Fruit fly (Drosophila melanogaster) Kc167 (cell line): ENCODE data around the gene GstZ2.

Experiments
- Myc ChIP-seq: fragments of >200 bp; optimal IDR thresholded peaks from 2 replicates; lab custom pipeline; 2017; ENCODE audit warnings: missing external identifiers
- Sin3A ChIP-seq: fragments of >200 bp; optimal IDR thresholded peaks from 2 replicates; lab custom pipeline; 2018; ENCODE audit warnings: missing external identifiers
- h ChIP-seq: fragments of >200 bp; optimal IDR thresholded peaks from 3 replicates; lab custom pipeline; 2018; ENCODE audit warnings: missing external identifiers
- insv ChIP-seq: fragments of >200 bp; optimal IDR thresholded peaks from 3 replicates; lab custom pipeline; 2018; ENCODE audit warnings: missing external identifiers
- psq ChIP-seq: fragments of >200 bp; optimal IDR thresholded peaks from 2 replicates; lab custom pipeline; 2017; ENCODE audit warnings: missing external identifiers
- ttk ChIP-seq: sonication (Bioruptor generic); optimal IDR thresholded peaks from 2 replicates; lab custom pipeline; 2017; ENCODE audit warnings: missing external identifiers

Gene GstZ2

dm6 chr3R:9448320-9448719 is 12.1 kb downstream of the GstZ2 start:
- TF ChIP-seq Myc (no peak), Sin3A (lab: Kevin White, UChicago) (no peak), ttk (lab: Kevin White, UChicago) (no peak), psq (no peak), insv (lab: Kevin White, UChicago) (no peak), h (no peak)

- TF ChIP-seq ttk (lab: Kevin White, UChicago) (no peak), psq (no peak), insv (lab: Kevin White, UChicago) (no peak), h (no peak), Sin3A (lab: Kevin White, UChicago) (no peak), Myc (no peak)
Observed at dm6 chr3R:9441996-9442395, 18.5 kb downstream of the GstZ2 start.

DNA sequence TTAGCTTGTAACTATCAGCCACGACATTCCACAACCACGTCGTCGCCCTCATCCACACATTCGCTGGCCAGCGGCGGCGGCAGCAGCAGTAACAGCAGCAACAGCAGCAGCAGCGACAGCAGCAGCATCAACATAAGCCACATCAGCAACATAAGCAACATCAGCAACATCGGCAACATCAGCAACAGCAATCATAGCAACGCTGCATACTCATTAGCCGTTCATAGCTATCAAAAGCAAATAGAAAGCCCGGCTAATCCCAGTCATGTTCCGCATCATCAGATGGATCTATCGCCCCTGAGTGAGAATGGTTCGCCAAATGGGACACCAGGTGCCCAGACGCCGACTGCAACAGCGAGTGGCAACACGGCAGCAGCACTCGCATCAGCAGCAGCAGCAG is 19.3 kb downstream of the GstZ2 start:
- no peak for TF ChIP-seq psq
- TF ChIP-seq ttk (lab: Kevin White, UChicago) = no peak
- no peak for TF ChIP-seq Sin3A (lab: Kevin White, UChicago)
- no peak for TF ChIP-seq h
- TF ChIP-seq Myc = no peak
- no peak for TF ChIP-seq insv (lab: Kevin White, UChicago)

DNA sequence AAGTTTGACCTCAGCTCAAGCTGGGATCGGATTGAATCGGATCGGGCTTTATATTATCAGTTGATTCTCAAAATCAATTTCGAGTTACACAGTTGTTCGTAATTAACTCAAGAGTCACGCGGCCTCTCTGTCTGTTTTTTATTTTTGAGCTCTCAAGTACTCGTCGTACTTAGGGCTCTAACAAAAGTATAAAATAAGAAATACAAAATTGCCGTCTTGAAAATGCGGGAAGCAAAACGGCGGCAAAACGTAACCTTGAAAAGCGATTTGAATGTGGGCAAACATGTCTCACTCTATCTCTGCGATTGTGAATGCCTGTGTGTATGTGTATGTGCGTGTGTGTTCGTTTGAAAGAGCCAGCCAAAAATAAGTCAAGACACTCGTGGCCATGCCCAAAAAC is 22.8 kb downstream of the GstZ2 start:
- TF ChIP-seq ttk (lab: Kevin White, UChicago) (no peak), insv (lab: Kevin White, UChicago) (no peak), Myc (no peak), psq (no peak), Sin3A (lab: Kevin White, UChicago) (no peak), h (no peak)

DNA sequence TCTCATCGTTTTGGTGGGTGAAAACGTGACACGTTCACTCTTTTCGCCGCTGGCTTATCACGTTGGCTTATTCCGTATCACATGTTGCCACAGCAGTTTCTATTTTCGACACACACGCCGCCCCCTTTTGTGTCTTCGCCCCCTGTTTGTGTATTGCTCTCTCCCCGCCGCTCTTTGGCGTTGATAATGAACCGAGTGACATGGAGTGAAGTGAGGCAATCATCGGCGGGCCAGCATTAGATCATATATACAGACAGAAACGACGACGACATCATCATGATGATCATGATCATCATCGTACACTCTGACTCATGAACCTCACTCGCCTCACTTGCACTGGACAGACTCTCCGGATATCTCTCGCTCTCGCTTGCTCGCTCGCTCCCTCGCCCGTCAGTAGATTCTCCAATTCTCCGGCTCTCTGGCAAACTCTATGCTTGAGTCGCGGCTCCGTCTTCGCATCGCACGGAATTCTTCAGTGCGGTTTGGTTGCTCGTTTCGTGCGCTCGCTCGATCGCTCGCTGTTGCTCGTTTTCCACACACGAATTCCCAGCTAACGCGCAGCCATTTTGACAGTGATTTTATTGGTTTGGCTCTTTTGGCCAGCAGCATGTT is 24.0 kb downstream of the GstZ2 start:
- no peak for TF ChIP-seq psq
- no peak for TF ChIP-seq Myc

DNA sequence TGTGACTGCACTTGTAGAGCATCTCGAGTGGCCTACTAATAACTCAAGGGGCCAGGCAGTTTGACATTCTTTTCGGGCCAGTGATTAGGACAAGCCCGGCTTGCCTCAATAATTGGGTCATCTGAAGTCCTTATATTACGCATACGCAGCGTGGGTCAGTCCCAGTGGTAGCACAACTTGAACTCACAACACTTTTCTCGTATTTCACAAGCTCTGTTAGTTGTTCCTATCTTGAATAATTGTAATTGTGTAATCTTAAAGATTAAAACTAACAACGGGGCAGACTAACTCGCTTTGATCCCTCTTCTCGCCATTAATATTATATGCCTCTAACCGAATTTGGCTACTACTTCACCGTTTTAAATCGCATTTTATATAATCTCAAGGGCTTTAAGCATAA is 24.6 kb downstream of the GstZ2 start:
- TF ChIP-seq Myc = no peak
- TF ChIP-seq h = no peak
- TF ChIP-seq ttk (lab: Kevin White, UChicago) = no peak
- TF ChIP-seq insv (lab: Kevin White, UChicago) = no peak
- TF ChIP-seq Sin3A (lab: Kevin White, UChicago) = no peak
- no peak for TF ChIP-seq psq

- TF ChIP-seq Sin3A (lab: Kevin White, UChicago) = no peak
- TF ChIP-seq insv (lab: Kevin White, UChicago) = no peak
- no peak for TF ChIP-seq ttk (lab: Kevin White, UChicago)
- no peak for TF ChIP-seq Myc
- TF ChIP-seq psq = no peak
- TF ChIP-seq h = no peak
Observed at dm6 chr3R:9434543-9435407, 25.7 kb downstream of the GstZ2 start.

- TF ChIP-seq Myc (no peak), h (no peak), psq (no peak), Sin3A (lab: Kevin White, UChicago) (no peak), ttk (lab: Kevin White, UChicago) (no peak), insv (lab: Kevin White, UChicago) (no peak)
Observed at dm6 chr3R:9433774-9434173, 26.7 kb downstream of the GstZ2 start.

DNA sequence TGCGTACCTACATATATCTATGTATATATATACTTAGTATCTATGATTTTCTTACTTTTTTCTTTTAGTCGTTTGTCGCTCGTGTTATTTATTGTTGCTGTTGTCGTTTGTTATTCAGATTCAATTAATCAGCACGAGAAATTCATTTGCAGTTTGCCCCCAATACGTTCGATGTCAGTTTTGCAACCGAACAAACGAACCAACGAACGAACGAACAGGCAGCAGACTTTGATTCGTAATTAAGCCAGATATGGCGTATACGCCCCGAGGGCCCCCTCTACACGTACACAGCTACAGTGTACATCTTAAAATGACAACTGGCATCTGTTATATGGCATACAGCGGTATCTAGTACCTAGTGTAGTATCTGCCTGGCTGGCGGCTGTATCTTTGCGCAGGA is 27.2 kb downstream of the GstZ2 start:
- TF ChIP-seq insv (lab: Kevin White, UChicago) (no peak), Sin3A (lab: Kevin White, UChicago) (no peak), h (no peak), psq (no peak), Myc (no peak), ttk (lab: Kevin White, UChicago) (no peak)

- TF ChIP-seq insv (lab: Kevin White, UChicago) (no peak), psq (no peak), Myc (no peak)
Observed at dm6 chr3R:9430344-9431253, 29.9 kb downstream of the GstZ2 start.

DNA sequence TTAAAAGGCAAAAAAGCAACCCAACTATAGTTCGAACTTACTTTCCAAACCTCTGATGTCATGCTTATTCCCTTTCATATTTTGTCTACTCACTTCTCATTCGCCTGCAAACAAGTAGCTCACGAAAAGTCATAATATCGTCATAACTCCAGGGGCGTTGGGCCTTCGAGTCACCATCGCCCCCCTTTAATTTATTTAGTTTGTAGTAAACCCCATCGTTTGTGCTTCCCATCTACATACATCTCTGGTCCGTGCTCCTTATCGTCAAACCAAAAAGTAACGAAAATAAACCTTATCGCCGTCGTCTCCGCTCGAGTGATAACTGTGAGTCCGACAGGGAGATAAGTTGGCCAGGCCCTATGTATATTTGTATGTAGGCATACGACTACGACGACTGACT is 31.5 kb downstream of the GstZ2 start:
- TF ChIP-seq ttk (lab: Kevin White, UChicago) = no peak

- no peak for TF ChIP-seq Myc
- no peak for TF ChIP-seq psq
- no peak for TF ChIP-seq Sin3A (lab: Kevin White, UChicago)
- TF ChIP-seq ttk (lab: Kevin White, UChicago) = no peak
- TF ChIP-seq insv (lab: Kevin White, UChicago) = no peak
- no peak for TF ChIP-seq h
Observed at dm6 chr3R:9428189-9428699, 32.2 kb downstream of the GstZ2 start.
